Fruit fly (Drosophila melanogaster) whole organism, embryonic: Measurements from ENCODE around the gene Setx.
A peak's percentile ranks its signal among the peaks of the same experiment; 100 is the strongest.

ENCODE experiments used
- Ada2b ChIP-seq: fragments of 200-800 bp; sonication (Bioruptor generic); IDR thresholded peaks from 2 replicates; pipeline ENCODE4 v1.3.6; 2022; ENCODE audit warnings: missing biosample characterization, missing genetic modification characterization
- Awh ChIP-seq: fragments of 200-800 bp; sonication (Bioruptor generic); IDR thresholded peaks from 2 replicates; pipeline ENCODE4, ENCODE4 v1.3.6; 2022; ENCODE audit warnings: missing biosample characterization, missing genetic modification characterization
- C15 ChIP-seq: fragments of 200-800 bp; sonication (Bioruptor generic); IDR thresholded peaks from 3 replicates; pipeline ENCODE4 v1.3.6; 2022; ENCODE audit warnings: missing biosample characterization, missing genetic modification characterization
- CG10267 ChIP-seq: fragments of 200-800 bp; sonication (Bioruptor generic); optimal IDR thresholded peaks from 2 replicates; lab custom pipeline; 2018; ENCODE audit warnings: missing biosample characterization, mild to moderate bottlenecking, missing genetic modification characterization, moderate library complexity
- CG11456 ChIP-seq: fragments of 200-800 bp; sonication (Bioruptor generic); IDR thresholded peaks from 3 replicates; pipeline ENCODE4 v1.3.6; 2022; ENCODE audit warnings: missing biosample characterization, missing genetic modification characterization
- CG11695 ChIP-seq: fragments of 200-800 bp; sonication (Bioruptor generic); IDR thresholded peaks from 3 replicates; pipeline ENCODE4 v1.3.6; 2022; ENCODE audit warnings: missing biosample characterization, missing genetic modification characterization
- CG12219 ChIP-seq: fragments of 200-800 bp; sonication (Bioruptor generic); optimal IDR thresholded peaks from 3 replicates; lab custom pipeline; 2018; ENCODE audit warnings: missing biosample characterization, mild to moderate bottlenecking, missing genetic modification characterization
- CG14710 ChIP-seq: fragments of 200-800 bp; sonication (Bioruptor generic); optimal IDR thresholded peaks from 3 replicates; lab custom pipeline; 2019; ENCODE audit warnings: missing biosample characterization, mild to moderate bottlenecking, missing genetic modification characterization, moderate library complexity
- CG15269 ChIP-seq: fragments of 200-800 bp; sonication (Bioruptor generic); optimal IDR thresholded peaks from 2 replicates; lab custom pipeline; 2018; ENCODE audit warnings: missing biosample characterization, mild to moderate bottlenecking, missing genetic modification characterization, moderate library complexity
- CG15514 ChIP-seq: fragments of 200-800 bp; sonication (Bioruptor generic); optimal IDR thresholded peaks from 3 replicates; lab custom pipeline; 2017; ENCODE audit warnings: missing biosample characterization, missing genetic modification characterization, mild to moderate bottlenecking, moderate library complexity, missing genetic modification reagents
- CG16813 ChIP-seq: fragments of 200-800 bp; sonication (Bioruptor generic); IDR thresholded peaks from 3 replicates; pipeline ENCODE4 v1.3.6; 2022; ENCODE audit warnings: missing biosample characterization, missing genetic modification characterization; ENCODE audit not compliant: partially characterized antibody
- CG18011 ChIP-seq: fragments of 200-800 bp; sonication (Bioruptor generic); optimal IDR thresholded peaks from 2 replicates; lab custom pipeline; 2017; ENCODE audit warnings: missing biosample characterization, missing genetic modification characterization, mild to moderate bottlenecking, moderate library complexity, missing genotype
- CG18599 ChIP-seq: fragments of 200-800 bp; sonication (Bioruptor generic); optimal IDR thresholded peaks from 3 replicates; lab custom pipeline; 2017; ENCODE audit warnings: missing biosample characterization, missing genetic modification characterization, mild to moderate bottlenecking, moderate library complexity, missing genetic modification reagents
- CG33213 ChIP-seq: fragments of 200-800 bp; sonication (Bioruptor generic); optimal IDR thresholded peaks from 3 replicates; lab custom pipeline; 2016; ENCODE audit warnings: missing biosample characterization, missing genetic modification characterization
- CG4328 ChIP-seq: fragments of 200-800 bp; sonication (Bioruptor generic); optimal IDR thresholded peaks from 3 replicates; lab custom pipeline; 2017; ENCODE audit warnings: missing biosample characterization, missing genetic modification reagents, missing genetic modification characterization
- CG6683 ChIP-seq: fragments of 200-800 bp; sonication (Bioruptor generic); optimal IDR thresholded peaks from 2 replicates; lab custom pipeline; 2017; ENCODE audit warnings: missing biosample characterization, mild to moderate bottlenecking, missing genetic modification characterization, missing genetic modification reagents
- CG6791 ChIP-seq: fragments of 200-800 bp; sonication (Bioruptor generic); IDR thresholded peaks from 3 replicates; pipeline ENCODE4 v1.3.6; 2022; ENCODE audit warnings: missing biosample characterization, missing genetic modification characterization; ENCODE audit not compliant: partially characterized antibody
- CG6813 ChIP-seq: fragments of 200-800 bp; sonication (Bioruptor generic); optimal IDR thresholded peaks from 2 replicates; lab custom pipeline; 2017; ENCODE audit warnings: missing biosample characterization, missing genetic modification characterization, mild to moderate bottlenecking, moderate library complexity, missing genetic modification reagents
- CG6854 ChIP-seq: fragments of 200-800 bp; sonication (Bioruptor generic); optimal IDR thresholded peaks from 3 replicates; lab custom pipeline; 2017; ENCODE audit warnings: missing biosample characterization, mild to moderate bottlenecking, missing genetic modification characterization
- CG7839 ChIP-seq: fragments of 200-800 bp; sonication (Bioruptor generic); optimal IDR thresholded peaks from 3 replicates; lab custom pipeline; 2018; ENCODE audit warnings: missing biosample characterization, mild to moderate bottlenecking, missing genetic modification characterization, moderate library complexity
- CG8290 ChIP-seq, 3 experiments: fragments of 200-800 bp; sonication (Bioruptor generic); optimal IDR thresholded peaks; 2 replicates each; lab custom pipeline; 2016 to 2019; ENCODE audit warnings: missing biosample characterization in 3 of 3, missing genetic modification characterization in 3 of 3, mild to moderate bottlenecking in 2 of 3, moderate library complexity in 1 of 3
- CG8388 ChIP-seq: fragments of 200-800 bp; sonication (Bioruptor generic); optimal IDR thresholded peaks from 2 replicates; lab custom pipeline; 2019; ENCODE audit warnings: missing biosample characterization, mild to moderate bottlenecking, missing genetic modification characterization, moderate library complexity
- CTCF ChIP-seq: fragments of 200-800 bp; sonication (Bioruptor generic); optimal IDR thresholded peaks from 2 replicates; lab custom pipeline; 2017; ENCODE audit warnings: missing biosample characterization, mild to moderate bottlenecking, missing genetic modification characterization, moderate library complexity
- CoRest ChIP-seq: fragments of 200-800 bp; sonication (Bioruptor generic); optimal IDR thresholded peaks from 3 replicates; lab custom pipeline; 2018; ENCODE audit warnings: missing biosample characterization, mild to moderate bottlenecking, missing genetic modification characterization, moderate library complexity
- D19A ChIP-seq: fragments of 200-800 bp; optimal IDR thresholded peaks from 3 replicates; lab custom pipeline; 2019; ENCODE audit warnings: missing biosample characterization, mild to moderate bottlenecking, missing genetic modification characterization, moderate library complexity
- Dip3 ChIP-seq: fragments of 200-800 bp; sonication (Bioruptor generic); optimal IDR thresholded peaks from 3 replicates; lab custom pipeline; 2016; ENCODE audit warnings: missing biosample characterization, missing genetic modification characterization
- Eip74EF ChIP-seq, 2 experiments: fragments of 200-800 bp in 1 of 2; fragments of >200 bp in 1 of 2; sonication (Bioruptor generic) in 1 of 2; optimal IDR thresholded peaks; 2 replicates each; lab custom pipeline; 2017 to 2019; ENCODE audit warnings: missing biosample characterization in 2 of 2, missing genetic modification characterization in 2 of 2, mild to moderate bottlenecking in 1 of 2, moderate library complexity in 1 of 2
- Nf-YA ChIP-seq: fragments of 200-800 bp; sonication (Bioruptor generic); IDR thresholded peaks from 2 replicates; pipeline ENCODE4 v1.3.6; 2022; ENCODE audit warnings: missing biosample characterization, missing genetic modification characterization
- Oli ChIP-seq: fragments of 200-800 bp; sonication (Bioruptor generic); optimal IDR thresholded peaks from 2 replicates; lab custom pipeline; 2018; ENCODE audit warnings: missing biosample characterization, mild to moderate bottlenecking, missing genetic modification characterization, moderate library complexity
- Opbp ChIP-seq: fragments of 200-800 bp; sonication (Bioruptor generic); IDR thresholded peaks from 3 replicates; pipeline ENCODE4 v1.3.6; 2022; ENCODE audit warnings: missing biosample characterization, missing genetic modification characterization; ENCODE audit not compliant: partially characterized antibody
- Ssrp ChIP-seq: fragments of 200-800 bp; sonication (Bioruptor generic); optimal IDR thresholded peaks from 2 replicates; lab custom pipeline; 2018; ENCODE audit warnings: missing biosample characterization, mild to moderate bottlenecking, missing genetic modification characterization, moderate library complexity
- al ChIP-seq: fragments of 200-800 bp; sonication (Bioruptor generic); IDR thresholded peaks from 2 replicates; pipeline ENCODE4 v1.3.6; 2022; ENCODE audit warnings: missing biosample characterization, missing genetic modification characterization
- ato ChIP-seq: fragments of 200-800 bp; sonication (Bioruptor generic); IDR thresholded peaks from 2 replicates; pipeline ENCODE4 v1.3.6; 2022; ENCODE audit warnings: missing biosample characterization, missing genetic modification characterization; ENCODE audit not compliant: partially characterized antibody
- chn ChIP-seq: fragments of 200-800 bp; sonication (Bioruptor generic); optimal IDR thresholded peaks from 2 replicates; lab custom pipeline; 2016; ENCODE audit warnings: missing biosample characterization, missing genetic modification characterization
- dmrt11E ChIP-seq: fragments of 200-800 bp; sonication (Bioruptor generic); optimal IDR thresholded peaks from 3 replicates; lab custom pipeline; 2018; ENCODE audit warnings: missing biosample characterization, mild to moderate bottlenecking, missing genetic modification characterization, moderate library complexity
- dysf ChIP-seq: fragments of 200-800 bp; sonication (Bioruptor generic); IDR thresholded peaks from 3 replicates; pipeline ENCODE4 v1.3.6; 2022; ENCODE audit warnings: missing biosample characterization, missing genetic modification characterization
- esg ChIP-seq: fragments of 200-800 bp; sonication (Bioruptor generic); conservative IDR thresholded peaks from 2 replicates; pipeline ENCODE4 v1.3.6; 2022; ENCODE audit warnings: missing biosample characterization, missing genetic modification characterization
- gro ChIP-seq: fragments of 200-800 bp; sonication (Bioruptor generic); optimal IDR thresholded peaks from 2 replicates; lab custom pipeline; 2016; ENCODE audit warnings: missing biosample characterization, missing genetic modification characterization
- hb ChIP-seq: fragments of 200-800 bp; sonication (Bioruptor generic); IDR thresholded peaks from 3 replicates; pipeline ENCODE4 v1.3.6; 2022; ENCODE audit warnings: missing biosample characterization, missing genetic modification characterization; ENCODE audit not compliant: partially characterized antibody
- hkb ChIP-seq, 2 experiments: fragments of 200-800 bp in 1 of 2; fragments of >200 bp in 1 of 2; sonication (Bioruptor generic) in 1 of 2; IDR thresholded peaks in 1 of 2; optimal IDR thresholded peaks in 1 of 2; 2 replicates each; pipeline versions ENCODE4 v1.3.6 to Lab custom; 2017 to 2022; ENCODE audit warnings: missing biosample characterization in 1 of 2, missing genetic modification characterization in 1 of 2
- knrl ChIP-seq: fragments of 200-800 bp; sonication (Bioruptor generic); IDR thresholded peaks from 3 replicates; pipeline ENCODE4 v1.3.6; 2022; ENCODE audit warnings: missing biosample characterization, missing genetic modification characterization; ENCODE audit not compliant: partially characterized antibody
- lab ChIP-seq: fragments of 200-800 bp; sonication (Bioruptor generic); optimal IDR thresholded peaks from 3 replicates; lab custom pipeline; 2017; ENCODE audit warnings: missing biosample characterization, missing genetic modification characterization, mild to moderate bottlenecking, moderate library complexity, missing genetic modification reagents
- lmd ChIP-seq: fragments of 200-800 bp; sonication (Bioruptor generic); IDR thresholded peaks from 2 replicates; pipeline ENCODE4 v1.3.6; 2022; ENCODE audit warnings: missing biosample characterization, missing genetic modification characterization
- lola ChIP-seq, 3 experiments: fragments of >200 bp in 2 of 3; fragments of 200-800 bp in 1 of 3; sonication (Bioruptor generic) in 1 of 3; optimal IDR thresholded peaks; 2 replicates each; lab custom pipeline; 2017 to 2019; ENCODE audit warnings: missing biosample characterization in 3 of 3, missing genetic modification characterization in 3 of 3, mild to moderate bottlenecking in 1 of 3, moderate library complexity in 1 of 3
- nerfin-2 ChIP-seq: fragments of 200-800 bp; sonication (Bioruptor generic); IDR thresholded peaks from 2 replicates; pipeline ENCODE4 v1.3.6; 2022; ENCODE audit warnings: missing biosample characterization, missing genetic modification characterization; ENCODE audit not compliant: partially characterized antibody
- otp ChIP-seq: fragments of 200-800 bp; sonication (Bioruptor generic); IDR thresholded peaks from 3 replicates; pipeline ENCODE4, ENCODE4 v1.3.6; 2022; ENCODE audit warnings: missing biosample characterization, missing genetic modification characterization
- pros ChIP-seq: fragments of 200-800 bp; sonication (Bioruptor generic); optimal IDR thresholded peaks from 3 replicates; lab custom pipeline; 2019; ENCODE audit warnings: missing biosample characterization, mild to moderate bottlenecking, missing genetic modification characterization, moderate library complexity
- sens ChIP-seq: fragments of 200-800 bp; sonication (Bioruptor generic); peaks from one replicate; lab custom pipeline; 2016; ENCODE audit warnings: missing biosample characterization, missing genetic modification characterization
- usp ChIP-seq: fragments of >200 bp; optimal IDR thresholded peaks from 2 replicates; lab custom pipeline; 2017; ENCODE audit warnings: missing biosample characterization, missing genetic modification characterization

Gene Setx

dm6 chr3L:8093553-8093952 lies 43.7 kb downstream of the Setx start (continued):
- no peak for TF ChIP-seq lola (GFP tag; optimal IDR thresholded peaks at IDR 0.05; lab: Kevin White, UChicago)
- TF ChIP-seq chn: no peak
- peak; percentile 26 for TF ChIP-seq dmrt11E (tag; lab: Kevin White, UChicago)
- no peak for TF ChIP-seq Nf-YA
- TF ChIP-seq usp (GFP tag; lab: Kevin White, UChicago): no peak
- no peak for TF ChIP-seq pros (GFP tag; lab: Kevin White, UChicago)
- no peak for TF ChIP-seq CTCF (GFP tag; lab: Kevin White, UChicago)
- TF ChIP-seq CG6683 (GFP tag; lab: Kevin White, UChicago): no peak
- no peak for TF ChIP-seq Dip3 (GFP tag; lab: Kevin White, UChicago)
- TF ChIP-seq CG15269 (tag; lab: Kevin White, UChicago): peak; percentile 44
- no peak for TF ChIP-seq CG8388 (GFP tag; lab: Kevin White, UChicago)
- TF ChIP-seq Ssrp (tag; lab: Kevin White, UChicago): no peak
- no peak for TF ChIP-seq nerfin-2 (GFP tag; lab: Robert Waterston, UW)
- TF ChIP-seq CG10267 (tag; lab: Kevin White, UChicago): no peak
- TF ChIP-seq hkb (optimal IDR thresholded peaks at IDR 0.05; lab: Kevin White, UChicago): no peak
- TF ChIP-seq hkb (GFP tag; IDR thresholded peaks at IDR 0.05; lab: Robert Waterston, UW): no peak
- no peak for TF ChIP-seq knrl
- TF ChIP-seq CG16813 (GFP tag; lab: Robert Waterston, UW): no peak
- peak; percentile 28 for TF ChIP-seq CG6854 (GFP tag; lab: Kevin White, UChicago)
- TF ChIP-seq CG4328 (GFP tag; lab: Kevin White, UChicago): peak; percentile 18
- no peak for TF ChIP-seq CG11456 (GFP tag; lab: Robert Waterston, UW)
- TF ChIP-seq hb: no peak
- TF ChIP-seq CG18599 (GFP tag; lab: Kevin White, UChicago): peak; percentile 48
- no peak for TF ChIP-seq CG18011 (GFP tag; lab: Kevin White, UChicago)
- TF ChIP-seq ato (GFP tag; lab: Robert Waterston, UW): no peak
- no peak for TF ChIP-seq CG6791 (GFP tag; lab: Robert Waterston, UW)
- TF ChIP-seq CG14710 (tag; lab: Kevin White, UChicago): no peak
- TF ChIP-seq CG7839 (tag; lab: Kevin White, UChicago): no peak
- no peak for TF ChIP-seq CG12219 (GFP tag; lab: Kevin White, UChicago)
- no peak for TF ChIP-seq Oli (tag; lab: Kevin White, UChicago)
- no peak for TF ChIP-seq Opbp (GFP tag; lab: Robert Waterston, UW)
- peak; percentile 64 for TF ChIP-seq lab (GFP tag; lab: Kevin White, UChicago)
- no peak for TF ChIP-seq Ada2b (GFP tag; lab: Robert Waterston, UW)
- peak; percentile 44 for TF ChIP-seq CG15514
- peak in 1 of 2 experiments; percentile 2 for TF ChIP-seq Eip74EF (GFP tag; optimal IDR thresholded peaks at IDR 0.05; lab: Kevin White, UChicago)
- no peak for TF ChIP-seq CoRest (tag; lab: Kevin White, UChicago)
- no peak for TF ChIP-seq CG8290 (GFP tag; optimal IDR thresholded peaks at IDR 0.05; lab: Kevin White, UChicago)
- peak in 1 of 2 experiments; percentile 54 for TF ChIP-seq CG8290 (tag; optimal IDR thresholded peaks at IDR 0.05; lab: Kevin White, UChicago)
- no peak for TF ChIP-seq lmd (GFP tag; lab: Robert Waterston, UW)
- TF ChIP-seq gro (GFP tag; lab: Kevin White, UChicago): peak; percentile 68
- no peak for TF ChIP-seq C15 (GFP tag; lab: Robert Waterston, UW)
- no peak for TF ChIP-seq CG33213
- TF ChIP-seq D19A (tag; lab: Kevin White, UChicago): no peak
- TF ChIP-seq otp (GFP tag; lab: Robert Waterston, UW): 0 out of 3 replicates have a peak, but pooled peaks have one; percentile 11
- TF ChIP-seq esg (GFP tag; lab: Robert Waterston, UW): no peak
- TF ChIP-seq dysf: peak; percentile 20; the same call in 1 of the 3 replicates
- peak; percentile 53 for TF ChIP-seq CG6813 (GFP tag; lab: Kevin White, UChicago)
- TF ChIP-seq sens: no peak
- TF ChIP-seq Awh (GFP tag; lab: Robert Waterston, UW): no peak
- no peak for TF ChIP-seq CG11695
- no peak for TF ChIP-seq al (GFP tag; lab: Robert Waterston, UW)
